Worm (Caenorhabditis elegans) whole organism, L3 larva: Measurements from ENCODE around the gene F08F8.6.

Experiments used
- aly-2 ChIP-seq: fragments of 150-350 bp; optimal IDR thresholded peaks from 2 replicates; lab custom pipeline; 2014; ENCODE audit warnings: missing biosample characterization, missing genetic modification characterization
- ama-1 ChIP-seq: fragments of 150-350 bp; optimal IDR thresholded peaks from 2 replicates; lab custom pipeline; 2018
- ceh-16 ChIP-seq: sonication (generic microtip); optimal IDR thresholded peaks from 2 replicates; lab custom pipeline; 2017; ENCODE audit warnings: missing biosample characterization, missing genetic modification characterization
- ceh-28 ChIP-seq: fragments of 150-350 bp; optimal IDR thresholded peaks from 2 replicates; lab custom pipeline; 2014; ENCODE audit warnings: missing biosample characterization, missing genetic modification reagents, missing genetic modification characterization
- ceh-82 ChIP-seq: fragments of 150-350 bp; optimal IDR thresholded peaks from 2 replicates; lab custom pipeline; 2014; ENCODE audit warnings: missing biosample characterization, missing genetic modification characterization
- egl-27 ChIP-seq: sonication (generic microtip); optimal IDR thresholded peaks from 4 replicates; lab custom pipeline; 2017; ENCODE audit warnings: missing biosample characterization, missing genetic modification reagents, missing genetic modification characterization
- egl-5 ChIP-seq: fragments of 150-350 bp; optimal IDR thresholded peaks from 2 replicates; lab custom pipeline; 2017; ENCODE audit warnings: missing biosample characterization, missing genetic modification reagents, missing genetic modification characterization, inconsistent platforms
- elt-2 ChIP-seq: sonication (generic microtip); optimal IDR thresholded peaks from 2 replicates; lab custom pipeline; 2016; ENCODE audit warnings: missing genetic modification reagents, mild to moderate bottlenecking, missing genetic modification characterization, missing compliant biosample characterization
- elt-3 ChIP-seq, 3 experiments: fragments of 150-350 bp in 1 of 3; sonication (generic microtip) in 2 of 3; optimal IDR thresholded peaks; 2 replicates in 2 of 3; 4 replicates in 1 of 3; lab custom pipeline; 2014 to 2017; ENCODE audit warnings: missing biosample characterization in 3 of 3, missing genetic modification characterization in 3 of 3
- eor-1 ChIP-seq, 2 experiments: fragments of 150-350 bp; optimal IDR thresholded peaks; 2 replicates each; lab custom pipeline; 2014 to 2018; ENCODE audit warnings: missing biosample characterization in 2 of 2, missing genetic modification characterization in 2 of 2
- fkh-10 ChIP-seq: sonication (generic microtip); optimal IDR thresholded peaks from 2 replicates; lab custom pipeline; 2017; ENCODE audit warnings: missing biosample characterization, missing genetic modification reagents, missing genetic modification characterization
- fkh-2 ChIP-seq: fragments of 150-350 bp; optimal IDR thresholded peaks from 2 replicates; lab custom pipeline; 2014; ENCODE audit warnings: missing biosample characterization, missing genetic modification reagents, missing genetic modification characterization
- hmg-11 ChIP-seq: sonication (generic microtip); optimal IDR thresholded peaks from 2 replicates; lab custom pipeline; 2016; ENCODE audit warnings: missing genetic modification characterization, missing compliant biosample characterization
- jun-1 ChIP-seq: fragments of 150-350 bp; optimal IDR thresholded peaks from 2 replicates; lab custom pipeline; 2014; ENCODE audit warnings: missing biosample characterization, missing genetic modification reagents, missing genetic modification characterization
- lin-15B ChIP-seq: fragments of 150-350 bp; optimal IDR thresholded peaks from 2 replicates; lab custom pipeline; 2014; ENCODE audit warnings: missing biosample characterization, missing genetic modification characterization
- lin-39 ChIP-seq: fragments of 150-350 bp; optimal IDR thresholded peaks from 2 replicates; lab custom pipeline; 2018; ENCODE audit warnings: missing biosample characterization, missing genetic modification reagents, missing genetic modification characterization
- mdl-1 ChIP-seq: fragments of 150-350 bp; optimal IDR thresholded peaks from 2 replicates; lab custom pipeline; 2014; ENCODE audit warnings: missing biosample characterization, missing genetic modification characterization
- mml-1 ChIP-seq: fragments of 150-350 bp; sonication (generic microtip); optimal IDR thresholded peaks from 3 replicates; lab custom pipeline; 2014; ENCODE audit warnings: missing biosample characterization, missing genetic modification characterization
- nfya-1 ChIP-seq: sonication (generic microtip); optimal IDR thresholded peaks from 2 replicates; lab custom pipeline; 2017; ENCODE audit warnings: missing genetic modification characterization, mild to moderate bottlenecking, missing compliant biosample characterization, antibody characterized with exemption, moderate library complexity; ENCODE audit not compliant: insufficient read depth
- nhr-11 ChIP-seq: fragments of 150-350 bp; optimal IDR thresholded peaks from 2 replicates; lab custom pipeline; 2014; ENCODE audit warnings: missing biosample characterization, missing genetic modification characterization
- nhr-12 ChIP-seq: fragments of 150-350 bp; optimal IDR thresholded peaks from 2 replicates; lab custom pipeline; 2014; ENCODE audit warnings: missing biosample characterization, missing genetic modification characterization
- nhr-23 ChIP-seq: fragments of 150-350 bp; optimal IDR thresholded peaks from 2 replicates; lab custom pipeline; 2014; ENCODE audit warnings: missing biosample characterization, missing genetic modification reagents, missing genetic modification characterization
- nhr-25 ChIP-seq: sonication (generic microtip); optimal IDR thresholded peaks from 2 replicates; lab custom pipeline; 2017; ENCODE audit warnings: missing biosample characterization, missing genetic modification characterization
- nhr-28 ChIP-seq: fragments of 150-350 bp; optimal IDR thresholded peaks from 2 replicates; lab custom pipeline; 2014; ENCODE audit warnings: missing biosample characterization, missing genetic modification characterization
- nhr-43 ChIP-seq: sonication (generic microtip); optimal IDR thresholded peaks from 2 replicates; lab custom pipeline; 2016; ENCODE audit warnings: mild to moderate bottlenecking, missing genetic modification characterization, missing compliant biosample characterization; ENCODE audit not compliant: poor library complexity, severe bottlenecking
- nhr-67 ChIP-seq: fragments of 150-350 bp; optimal IDR thresholded peaks from 2 replicates; lab custom pipeline; 2014; ENCODE audit warnings: missing biosample characterization, missing genetic modification characterization
- nhr-76 ChIP-seq: fragments of 150-350 bp; sonication (generic microtip); optimal IDR thresholded peaks from 5 replicates; lab custom pipeline; 2014; ENCODE audit warnings: missing biosample characterization, missing genetic modification characterization
- nhr-77 ChIP-seq: fragments of 150-350 bp; optimal IDR thresholded peaks from 2 replicates; lab custom pipeline; 2014; ENCODE audit warnings: missing biosample characterization, missing genetic modification characterization
- pha-4 ChIP-seq: fragments of 150-350 bp; optimal IDR thresholded peaks from 2 replicates; lab custom pipeline; 2014; ENCODE audit warnings: missing biosample characterization, missing genetic modification reagents, missing genetic modification characterization
- pqm-1 ChIP-seq: fragments of 150-350 bp; optimal IDR thresholded peaks from 2 replicates; lab custom pipeline; 2017; ENCODE audit warnings: missing biosample characterization, missing genetic modification characterization, inconsistent platforms
- sea-2 ChIP-seq: fragments of 150-350 bp; sonication (generic microtip); optimal IDR thresholded peaks from 4 replicates; lab custom pipeline; 2014; ENCODE audit warnings: missing biosample characterization, missing genetic modification reagents, missing genetic modification characterization
- snpc-4 ChIP-seq: fragments of 150-350 bp; optimal IDR thresholded peaks from 2 replicates; lab custom pipeline; 2014; ENCODE audit warnings: missing biosample characterization, missing genetic modification characterization
- tbx-2 ChIP-seq: sonication (generic microtip); optimal IDR thresholded peaks from 2 replicates; lab custom pipeline; 2016; ENCODE audit warnings: mild to moderate bottlenecking, missing genetic modification characterization, missing compliant biosample characterization
- unc-62 ChIP-seq: fragments of 150-350 bp; sonication (generic microtip); optimal IDR thresholded peaks from 4 replicates; lab custom pipeline; 2014; ENCODE audit warnings: missing biosample characterization, missing genetic modification reagents, missing genetic modification characterization
- ztf-11 ChIP-seq: fragments of 150-350 bp; optimal IDR thresholded peaks from 2 replicates; lab custom pipeline; 2014; ENCODE audit warnings: missing biosample characterization, missing genetic modification characterization
- ztf-4 ChIP-seq: fragments of 150-350 bp; optimal IDR thresholded peaks from 2 replicates; lab custom pipeline; 2014; ENCODE audit warnings: missing biosample characterization, missing genetic modification characterization

F08F8.6 gene

ce11 chrIII:7347049-7347448, 3.6 kb downstream of the F08F8.6 start, which contains the start of gene F08F8.7:
Gene F08F8.7 (minus strand): TSS chrIII:7347149.
- TF ChIP-seq ceh-16 (tag; lab: Kevin White, UChicago) (no peak), unc-62 (no peak), lin-15B (tag; lab: Kevin White, UChicago) (no peak), tbx-2 (tag; lab: Kevin White, UChicago) (no peak), mdl-1 (tag; lab: Kevin White, UChicago) (no peak), elt-2 (tag; lab: Kevin White, UChicago) (no peak), fkh-10 (no peak), nhr-11 (no peak), aly-2 (tag; lab: Kevin White, UChicago) (no peak), mml-1 (no peak), nhr-12 (tag; lab: Kevin White, UChicago) (no peak), sea-2 (GFP tag; lab: Kevin White, UChicago) (no peak)

- TF ChIP-seq pqm-1 (no peak), ceh-28 (tag; lab: Kevin White, UChicago) (no peak), egl-27 (tag; lab: Kevin White, UChicago) (no peak), ama-1 (lab: Kevin White, UChicago) (no peak)
These were observed 5.6 kb downstream of the F08F8.6 start, which contains the start of gene gos-28 for ce11 chrIII:7349075-7349474. Gene gos-28 (minus strand): TSS chrIII:7349175.

- peak; percentile 1 for TF ChIP-seq elt-2 (tag; lab: Kevin White, UChicago)
- TF ChIP-seq pha-4 (tag; lab: Kevin White, UChicago) = peak; percentile 4
- no peak for TF ChIP-seq fkh-10
These were observed 10.4 kb downstream of the F08F8.6 start, which contains the start of gene F08F8.9 for ce11 chrIII:7353871-7354270. Gene F08F8.9 (minus strand): TSS chrIII:7353971.

- TF ChIP-seq nfya-1 (tag; lab: Kevin White, UChicago) (peak; percentile 33), eor-1 (tag; optimal IDR thresholded peaks at IDR 0.05; lab: Kevin White, UChicago) (no peak), elt-3 (tag; optimal IDR thresholded peaks at IDR 0.05; lab: Kevin White, UChicago) (no peak), unc-62 (no peak), nhr-25 (tag; lab: Kevin White, UChicago) (peak; percentile 18), nhr-67 (no peak), hmg-11 (tag; lab: Kevin White, UChicago) (peak; percentile 27), elt-2 (tag; lab: Kevin White, UChicago) (no peak), ztf-4 (tag; lab: Kevin White, UChicago) (no peak), mdl-1 (tag; lab: Kevin White, UChicago) (no peak), pha-4 (tag; lab: Kevin White, UChicago) (peak; percentile 63), egl-5 (peak; percentile 35), nhr-76 (tag; lab: Kevin White, UChicago) (no peak), nhr-28 (tag; lab: Kevin White, UChicago) (no peak), nhr-43 (tag; lab: Kevin White, UChicago) (no peak), ama-1 (lab: Kevin White, UChicago) (no peak), mml-1 (no peak), fkh-2 (tag; lab: Kevin White, UChicago) (no peak), lin-15B (tag; lab: Kevin White, UChicago) (no peak), snpc-4 (tag; lab: Kevin White, UChicago) (peak; percentile 47)
These were observed 13.9 kb downstream of the F08F8.6 start, which contains the start of gene F08F8.10 for ce11 chrIII:7357356-7357755. Gene F08F8.10 (minus strand): TSS chrIII:7357393.

- TF ChIP-seq pha-4 (tag; lab: Kevin White, UChicago) (peak; percentile 82), tbx-2 (tag; lab: Kevin White, UChicago) (no peak), nfya-1 (tag; lab: Kevin White, UChicago) (peak; percentile 8)
These were observed 15.1 kb downstream of the F08F8.6 start for ce11 chrIII:7358627-7359026.

ce11 chrIII:7359037-7359548, 15.6 kb downstream of the F08F8.6 start, which contains the start of the genes eco-1 and hmgr-1:
Gene eco-1 (minus strand): TSS chrIII:7359095.
Gene hmgr-1 (plus strand): TSS chrIII:7359498.
- TF ChIP-seq snpc-4 (tag; lab: Kevin White, UChicago) = peak; percentile 4
- TF ChIP-seq lin-39 = peak; percentile 41
- TF ChIP-seq hmg-11 (tag; lab: Kevin White, UChicago) = peak; percentile 52
- no peak for TF ChIP-seq nhr-77 (tag; lab: Kevin White, UChicago)
- TF ChIP-seq nhr-12 (tag; lab: Kevin White, UChicago) = no peak
- TF ChIP-seq nhr-23 (tag; lab: Kevin White, UChicago) = peak; percentile 13
- TF ChIP-seq fkh-10 = no peak
- no peak for TF ChIP-seq ceh-82 (tag; lab: Kevin White, UChicago)
- TF ChIP-seq lin-15B (tag; lab: Kevin White, UChicago) = peak; percentile 35
- TF ChIP-seq nhr-43 (tag; lab: Kevin White, UChicago) = peak; percentile 26
- no peak for TF ChIP-seq jun-1 (tag; lab: Kevin White, UChicago)
- TF ChIP-seq ztf-11 = no peak
- peak; percentile 55 for TF ChIP-seq nfya-1 (tag; lab: Kevin White, UChicago)
